Fruit fly (Drosophila melanogaster) whole organism, adult: ENCODE results near the gene can.

Experiments
- CG11617 ChIP-seq: fragments of 200-800 bp; sonication (Bioruptor generic); optimal IDR thresholded peaks from 2 replicates; lab custom pipeline; 2017; ENCODE audit warnings: mild to moderate bottlenecking, missing biosample characterization, missing genetic modification reagents, missing genetic modification characterization
- CG12768 ChIP-seq: fragments of 200-800 bp; sonication (Bioruptor generic); optimal IDR thresholded peaks from 2 replicates; lab custom pipeline; 2017; ENCODE audit warnings: missing biosample characterization, missing genetic modification characterization, mild to moderate bottlenecking, moderate library complexity, missing genetic modification reagents
- CG14711 ChIP-seq: fragments of 200-800 bp; sonication (Bioruptor generic); optimal IDR thresholded peaks from 2 replicates; lab custom pipeline; 2018; ENCODE audit warnings: missing biosample characterization, mild to moderate bottlenecking, missing genetic modification characterization, moderate library complexity
- CG1620 ChIP-seq: fragments of 200-800 bp; sonication (Bioruptor generic); optimal IDR thresholded peaks from 2 replicates; lab custom pipeline; 2016; ENCODE audit warnings: missing biosample characterization, missing genetic modification characterization
- CG33017 ChIP-seq: fragments of 200-800 bp; sonication (Bioruptor generic); optimal IDR thresholded peaks from 2 replicates; lab custom pipeline; 2018; ENCODE audit warnings: missing biosample characterization, mild to moderate bottlenecking, missing genetic modification characterization, moderate library complexity
- CG5204 ChIP-seq: fragments of 200-800 bp; sonication (Bioruptor generic); optimal IDR thresholded peaks from 2 replicates; lab custom pipeline; 2016; ENCODE audit warnings: missing biosample characterization, missing genetic modification characterization
- CG7045 ChIP-seq: fragments of 200-800 bp; sonication (Bioruptor generic); optimal IDR thresholded peaks from 2 replicates; lab custom pipeline; 2017; ENCODE audit warnings: missing biosample characterization, mild to moderate bottlenecking, missing genetic modification characterization
- CG7101 ChIP-seq: fragments of 200-800 bp; sonication (Bioruptor generic); optimal IDR thresholded peaks from 2 replicates; lab custom pipeline; 2018; ENCODE audit warnings: missing biosample characterization, mild to moderate bottlenecking, missing genetic modification characterization, moderate library complexity
- Clk ChIP-seq: fragments of 200-800 bp; sonication (Bioruptor generic); optimal IDR thresholded peaks from 2 replicates; lab custom pipeline; 2017; ENCODE audit warnings: missing biosample characterization, missing genetic modification characterization
- Crg-1 ChIP-seq: fragments of 200-800 bp; sonication (Bioruptor generic); optimal IDR thresholded peaks from 2 replicates; lab custom pipeline; 2016; ENCODE audit warnings: missing biosample characterization, missing genetic modification characterization
- Hr96 ChIP-seq: fragments of 200-800 bp; sonication (Bioruptor generic); optimal IDR thresholded peaks from 2 replicates; lab custom pipeline; 2016; ENCODE audit warnings: missing biosample characterization, missing genetic modification characterization
- Mnt ChIP-seq: fragments of 200-800 bp; sonication (Bioruptor generic); optimal IDR thresholded peaks from 2 replicates; lab custom pipeline; 2016; ENCODE audit warnings: missing biosample characterization, mild to moderate bottlenecking, missing genetic modification characterization
- bab1 ChIP-seq: fragments of 200-800 bp; sonication (Bioruptor generic); optimal IDR thresholded peaks from 3 replicates; lab custom pipeline; 2019; ENCODE audit warnings: missing biosample characterization, mild to moderate bottlenecking, missing genetic modification characterization, moderate library complexity
- cic ChIP-seq: fragments of 200-800 bp; sonication (Bioruptor generic); optimal IDR thresholded peaks from 2 replicates; lab custom pipeline; 2017; ENCODE audit warnings: missing biosample characterization, mild to moderate bottlenecking, missing genetic modification characterization, moderate library complexity
- cnc ChIP-seq, 2 experiments: fragments of >200 bp; optimal IDR thresholded peaks; 2 replicates each; lab custom pipeline; 2017
- kay ChIP-seq: fragments of 200-800 bp; sonication (Bioruptor generic); peaks from one replicate; lab custom pipeline; 2016; ENCODE audit warnings: missing biosample characterization, missing genetic modification characterization, borderline replicate concordance
- ovo ChIP-seq: fragments of 200-800 bp; sonication (Bioruptor generic); optimal IDR thresholded peaks from 2 replicates; lab custom pipeline; 2016; ENCODE audit warnings: missing biosample characterization, missing genetic modification characterization
- pad ChIP-seq: fragments of 200-800 bp; sonication (Bioruptor generic); optimal IDR thresholded peaks from 3 replicates; lab custom pipeline; 2017; ENCODE audit warnings: missing biosample characterization, missing genetic modification characterization, mild to moderate bottlenecking, moderate library complexity, missing genetic modification reagents
- tj ChIP-seq: fragments of 200-800 bp; sonication (Bioruptor generic); optimal IDR thresholded peaks from 3 replicates; lab custom pipeline; 2017; ENCODE audit warnings: missing biosample characterization, mild to moderate bottlenecking, missing genetic modification characterization, moderate library complexity
- toe ChIP-seq: fragments of 200-800 bp; sonication (Bioruptor generic); optimal IDR thresholded peaks from 2 replicates; lab custom pipeline; 2016; ENCODE audit warnings: missing biosample characterization, missing genetic modification characterization

Gene can

dm6 chr3L:10254131-10254530 is 12.8 kb downstream of the can start:
- TF ChIP-seq CG33017 = no peak
- no peak for TF ChIP-seq Hr96 (GFP tag; lab: Kevin White, UChicago)
- TF ChIP-seq toe = no peak
- no peak for TF ChIP-seq kay (GFP tag; lab: Kevin White, UChicago)
- no peak for TF ChIP-seq pad
- no peak for TF ChIP-seq bab1 (GFP tag; lab: Kevin White, UChicago)
- TF ChIP-seq CG1620 = no peak
- TF ChIP-seq cnc (optimal IDR thresholded peaks at IDR 0.05; lab: Kevin White, UChicago) = no peak
- no peak for TF ChIP-seq CG11617 (GFP tag; lab: Kevin White, UChicago)
- TF ChIP-seq Crg-1 (GFP tag; lab: Kevin White, UChicago) = no peak
- TF ChIP-seq CG7045 = no peak
- TF ChIP-seq ovo = no peak
- no peak for TF ChIP-seq CG7101
- TF ChIP-seq Mnt (GFP tag; lab: Kevin White, UChicago) = no peak
- no peak for TF ChIP-seq CG12768 (GFP tag; lab: Kevin White, UChicago)
- TF ChIP-seq cic (GFP tag; lab: Kevin White, UChicago) = no peak
- no peak for TF ChIP-seq CG5204 (GFP tag; lab: Kevin White, UChicago)
- TF ChIP-seq Clk (GFP tag; lab: Kevin White, UChicago) = no peak
- TF ChIP-seq CG14711 (tag; lab: Kevin White, UChicago) = no peak

dm6 chr3L:10249836-10250235 is 17.1 kb downstream of the can start:
- TF ChIP-seq CG33017 = no peak
- TF ChIP-seq toe = no peak
- no peak for TF ChIP-seq Clk (GFP tag; lab: Kevin White, UChicago)

- TF ChIP-seq cnc (optimal IDR thresholded peaks at IDR 0.05; lab: Kevin White, UChicago) = no peak
- TF ChIP-seq Clk (GFP tag; lab: Kevin White, UChicago) = no peak
- no peak for TF ChIP-seq CG14711 (tag; lab: Kevin White, UChicago)
Measured at dm6 chr3L:10247579-10247978, 19.3 kb downstream of the can start.

dm6 chr3L:10247121-10247520 is 19.8 kb downstream of the can start:
- TF ChIP-seq CG33017 = no peak
- TF ChIP-seq bab1 (GFP tag; lab: Kevin White, UChicago) = no peak
- no peak for TF ChIP-seq toe
- no peak for TF ChIP-seq pad
- no peak for TF ChIP-seq CG7101
- no peak for TF ChIP-seq ovo
- no peak for TF ChIP-seq CG12768 (GFP tag; lab: Kevin White, UChicago)
- TF ChIP-seq Clk (GFP tag; lab: Kevin White, UChicago) = no peak
- TF ChIP-seq Crg-1 (GFP tag; lab: Kevin White, UChicago) = no peak
- TF ChIP-seq CG14711 (tag; lab: Kevin White, UChicago) = no peak
- TF ChIP-seq tj (GFP tag; lab: Kevin White, UChicago) = no peak
- no peak for TF ChIP-seq Hr96 (GFP tag; lab: Kevin White, UChicago)
- no peak for TF ChIP-seq kay (GFP tag; lab: Kevin White, UChicago)
- TF ChIP-seq CG7045 = no peak
- no peak for TF ChIP-seq CG11617 (GFP tag; lab: Kevin White, UChicago)
- TF ChIP-seq CG1620 = no peak

- peak; percentile 97 for TF ChIP-seq pad
- no peak for TF ChIP-seq Crg-1 (GFP tag; lab: Kevin White, UChicago)
- no peak for TF ChIP-seq tj (GFP tag; lab: Kevin White, UChicago)
Measured at dm6 chr3L:10246226-10246778, 20.6 kb downstream of the can start.

dm6 chr3L:10244606-10245005 is 22.3 kb downstream of the can start, which contains the start of gene Or67c:
Gene Or67c, minus strand, starts transcription at chr3L:10244706.
- no peak for TF ChIP-seq Clk (GFP tag; lab: Kevin White, UChicago)
- TF ChIP-seq Mnt (GFP tag; lab: Kevin White, UChicago) = no peak
- no peak for TF ChIP-seq CG14711 (tag; lab: Kevin White, UChicago)
- TF ChIP-seq cic (GFP tag; lab: Kevin White, UChicago) = no peak
- no peak for TF ChIP-seq CG7045
- TF ChIP-seq cnc (optimal IDR thresholded peaks at IDR 0.05; lab: Kevin White, UChicago) = no peak
- no peak for TF ChIP-seq CG33017
- TF ChIP-seq Hr96 (GFP tag; lab: Kevin White, UChicago) = no peak
- TF ChIP-seq CG12768 (GFP tag; lab: Kevin White, UChicago) = no peak
- TF ChIP-seq pad = no peak
- TF ChIP-seq kay (GFP tag; lab: Kevin White, UChicago) = no peak
- no peak for TF ChIP-seq CG7101
- TF ChIP-seq CG5204 (GFP tag; lab: Kevin White, UChicago) = no peak
- TF ChIP-seq toe = no peak
- no peak for TF ChIP-seq tj (GFP tag; lab: Kevin White, UChicago)
- no peak for TF ChIP-seq Crg-1 (GFP tag; lab: Kevin White, UChicago)

- TF ChIP-seq ovo (no peak), Hr96 (GFP tag; lab: Kevin White, UChicago) (no peak), cic (GFP tag; lab: Kevin White, UChicago) (no peak), Crg-1 (GFP tag; lab: Kevin White, UChicago) (no peak)
Measured at dm6 chr3L:10242243-10242642, 24.7 kb downstream of the can start.
